Worm (Caenorhabditis elegans): ENCODE measurements around the gene C49F8.3.
"Not testable (repeated sequence)": the region's sequence is repeated elsewhere in the genome, so short reads cannot be mapped to it uniquely, and the experiment has no call there.

DNA sequence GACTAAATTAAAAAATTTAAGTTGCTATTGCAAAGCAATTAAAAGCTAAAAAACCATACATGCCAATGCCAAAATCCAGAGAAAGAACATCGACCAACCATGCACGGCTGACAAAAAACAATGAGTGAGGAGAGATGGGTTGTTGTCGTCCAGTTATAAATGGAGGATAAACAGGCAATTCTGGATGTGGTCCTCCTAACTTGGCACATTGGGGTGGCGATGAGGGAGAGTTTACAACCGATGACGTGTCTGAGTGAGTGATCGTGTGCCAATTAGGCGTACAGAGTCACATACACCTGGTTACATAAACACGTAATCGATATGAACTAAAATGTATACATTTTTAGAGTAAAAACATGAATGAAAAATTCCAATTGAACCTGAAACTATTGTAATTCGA is 44.0 kb upstream of the C49F8.3 start, which contains the start of gene C29F7.10:
- not testable (repeated sequence) for TF ChIP-seq ama-1 (optimal IDR thresholded peaks at IDR 0.05); tbx-37 (GFP tag; conservative IDR thresholded peaks at IDR 0.05); tbx-11 (GFP tag; IDR thresholded peaks at IDR 0.05); pes-1 (GFP tag; IDR thresholded peaks at IDR 0.05); ets-7 (tag; optimal IDR thresholded peaks at IDR 0.05); F13C5.2 (tag; optimal IDR thresholded peaks at IDR 0.05); flt-1 (GFP tag; IDR thresholded peaks at IDR 0.05); scrt-1 (GFP tag; IDR thresholded peaks at IDR 0.05); hmbx-1 (tag; optimal IDR thresholded peaks at IDR 0.05); ceh-13 (GFP tag; optimal IDR thresholded peaks at IDR 0.05); B0310.2 (tag; optimal IDR thresholded peaks at IDR 0.05); sea-1 (GFP tag; conservative IDR thresholded peaks at IDR 0.05)

Data from whole organism, early embryonic.